Fruit fly (Drosophila melanogaster): ENCODE data around the gene comt.
A peak's percentile ranks its signal among the peaks of the same experiment; 100 is the strongest.

DNA sequence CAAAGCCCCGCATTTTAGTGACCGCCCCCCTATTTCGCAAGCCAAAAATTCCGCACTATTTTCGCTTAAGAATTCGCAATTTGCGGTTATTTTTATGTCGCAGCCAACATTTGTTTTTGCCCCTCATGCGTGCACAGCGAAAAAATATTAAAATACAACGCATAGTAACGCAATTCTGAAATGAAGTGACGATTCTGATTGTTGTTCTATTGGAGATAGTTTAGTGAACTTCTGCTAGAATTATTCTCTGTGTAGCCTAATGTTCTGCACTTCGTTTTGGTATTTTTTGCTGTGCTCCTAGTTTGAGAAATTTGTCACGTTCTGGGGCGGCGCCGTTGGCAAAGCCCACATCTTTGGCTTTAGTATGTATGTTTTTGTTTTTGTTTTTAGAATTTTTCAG, 37.0 kb upstream of the comt start:
- TF ChIP-seq eg (GFP tag; IDR thresholded peaks at IDR 0.05) (peak; percentile 65), OdsH (GFP tag; optimal IDR thresholded peaks at IDR 0.05) (no peak), ss (GFP tag; optimal IDR thresholded peaks at IDR 0.05) (no peak), Eip93F (GFP tag; optimal IDR thresholded peaks at IDR 0.05) (no peak), CG16779 (tag; optimal IDR thresholded peaks at IDR 0.05) (no peak), Hr38 (GFP tag; optimal IDR thresholded peaks at IDR 0.05) (no peak), CG15336 (GFP tag; IDR thresholded peaks at IDR 0.05) (peak; percentile 39; the same call in 1 of the 2 replicates), CG8319 (GFP tag; optimal IDR thresholded peaks at IDR 0.05) (no peak), esn (GFP tag; optimal IDR thresholded peaks at IDR 0.05) (no peak)
